Worm (Caenorhabditis elegans) whole organism, young adult: ENCODE results near the gene R04F11.2.

Source experiments
- Y53G8AR.9 ChIP-seq: fragments of 200-800 bp; sonication (Bioruptor generic); conservative IDR thresholded peaks from 2 replicates; pipeline ENCODE4 v1.3.6; 2022; ENCODE audit warnings: missing genetic modification reagents, missing genetic modification characterization, missing compliant biosample characterization
- lin-40 ChIP-seq: sonication (generic microtip); optimal IDR thresholded peaks from 2 replicates; lab custom pipeline; 2016; ENCODE audit warnings: missing genetic modification characterization, mild to moderate bottlenecking, missing compliant biosample characterization, missing genotype, missing genetic modification reagents
- zfh-2 ChIP-seq: fragments of 200-800 bp; sonication (Bioruptor generic); conservative IDR thresholded peaks from 2 replicates; pipeline ENCODE4 v1.3.6; 2022; ENCODE audit warnings: missing genetic modification reagents, missing genetic modification characterization, missing compliant biosample characterization

ce11 chrV:12303453-12304077 lies 14.6 kb upstream of the R04F11.2 start:
- TF ChIP-seq zfh-2 (GFP tag; lab: Robert Waterston, UW) (peak; percentile 99), Y53G8AR.9 (GFP tag; lab: Robert Waterston, UW) (peak; percentile 96), lin-40 (tag; lab: Kevin White, UChicago) (peak; percentile 91)
